Worm (Caenorhabditis elegans) whole organism, mixed stage, embryonic: ENCODE results near the gene nhr-4.

Experiments used
- M03D4.4 ChIP-seq: sonication (generic microtip); optimal IDR thresholded peaks from 2 replicates; lab custom pipeline; 2017; ENCODE audit warnings: mild to moderate bottlenecking, missing genetic modification characterization, missing compliant biosample characterization
- bed-3 ChIP-seq: fragments of 200-800 bp; sonication (Bioruptor generic); optimal IDR thresholded peaks from 3 replicates; lab custom pipeline; 2018; ENCODE audit warnings: mild to moderate bottlenecking, missing genetic modification characterization, moderate library complexity, missing compliant biosample characterization
- ceh-43 ChIP-seq: fragments of 200-800 bp; sonication (Bioruptor generic); optimal IDR thresholded peaks from 2 replicates; lab custom pipeline; 2018; ENCODE audit warnings: mild to moderate bottlenecking, missing genetic modification characterization, moderate library complexity, missing compliant biosample characterization
- ceh-83 ChIP-seq: fragments of 200-800 bp; sonication (Bioruptor generic); optimal IDR thresholded peaks from 2 replicates; lab custom pipeline; 2018; ENCODE audit warnings: mild to moderate bottlenecking, missing genetic modification characterization, missing compliant biosample characterization
- ces-1 ChIP-seq: fragments of 150-350 bp; optimal IDR thresholded peaks from 2 replicates; lab custom pipeline; 2014; ENCODE audit warnings: missing biosample characterization, missing genetic modification reagents, missing genetic modification characterization
- cnd-1 ChIP-seq: fragments of 200-800 bp; sonication (Bioruptor generic); optimal IDR thresholded peaks from 2 replicates; lab custom pipeline; 2018; ENCODE audit warnings: mild to moderate bottlenecking, missing genetic modification characterization, missing compliant biosample characterization
- elt-1 ChIP-seq: sonication (generic microtip); optimal IDR thresholded peaks from 2 replicates; lab custom pipeline; 2017; ENCODE audit warnings: missing genetic modification characterization, mild to moderate bottlenecking, missing compliant biosample characterization, antibody characterized with exemption, moderate library complexity, borderline replicate concordance; ENCODE audit not compliant: insufficient read depth
- elt-3 ChIP-seq: fragments of 150-350 bp; optimal IDR thresholded peaks from 2 replicates; lab custom pipeline; 2014; ENCODE audit warnings: missing biosample characterization, missing genetic modification characterization
- flh-1 ChIP-seq: fragments of 200-800 bp; sonication (Bioruptor generic); optimal IDR thresholded peaks from 2 replicates; lab custom pipeline; 2018; ENCODE audit warnings: mild to moderate bottlenecking, missing genetic modification characterization, moderate library complexity, missing compliant biosample characterization
- ham-2 ChIP-seq: fragments of 200-800 bp; sonication (Bioruptor generic); optimal IDR thresholded peaks from 2 replicates; lab custom pipeline; 2018; ENCODE audit warnings: mild to moderate bottlenecking, missing genetic modification characterization, missing compliant biosample characterization
- hlh-1 ChIP-seq: fragments of 150-350 bp; optimal IDR thresholded peaks from 2 replicates; lab custom pipeline; 2014; ENCODE audit warnings: missing biosample characterization, missing genetic modification reagents, missing genetic modification characterization
- lin-13 ChIP-seq: fragments of 150-350 bp; optimal IDR thresholded peaks from 2 replicates; lab custom pipeline; 2014; ENCODE audit warnings: missing biosample characterization, missing genetic modification characterization
- lin-32 ChIP-seq: fragments of 200-800 bp; sonication (Bioruptor generic); optimal IDR thresholded peaks from 2 replicates; lab custom pipeline; 2018; ENCODE audit warnings: mild to moderate bottlenecking, missing genetic modification characterization, missing compliant biosample characterization
- lsy-2 ChIP-seq: fragments of 150-350 bp; optimal IDR thresholded peaks from 2 replicates; lab custom pipeline; 2014; ENCODE audit warnings: missing biosample characterization, missing genetic modification characterization
- mab-5 ChIP-seq: fragments of 150-350 bp; optimal IDR thresholded peaks from 2 replicates; lab custom pipeline; 2014; ENCODE audit warnings: missing biosample characterization, missing genetic modification characterization
- mls-2 ChIP-seq: sonication (generic microtip); optimal IDR thresholded peaks from 2 replicates; lab custom pipeline; 2016; ENCODE audit warnings: mild to moderate bottlenecking, missing genetic modification characterization, moderate library complexity, missing compliant biosample characterization
- nhr-12 ChIP-seq: fragments of 150-350 bp; optimal IDR thresholded peaks from 2 replicates; lab custom pipeline; 2014; ENCODE audit warnings: missing biosample characterization, missing genetic modification characterization
- nhr-2 ChIP-seq: fragments of 150-350 bp; optimal IDR thresholded peaks from 2 replicates; lab custom pipeline; 2014; ENCODE audit warnings: missing biosample characterization, missing genetic modification characterization
- nhr-237 ChIP-seq: fragments of 150-350 bp; optimal IDR thresholded peaks from 2 replicates; lab custom pipeline; 2014; ENCODE audit warnings: missing biosample characterization, missing genetic modification characterization
- nhr-28 ChIP-seq: fragments of 150-350 bp; optimal IDR thresholded peaks from 2 replicates; lab custom pipeline; 2014; ENCODE audit warnings: missing biosample characterization, missing genetic modification characterization
- nhr-76 ChIP-seq: sonication (generic microtip); optimal IDR thresholded peaks from 2 replicates; lab custom pipeline; 2017; ENCODE audit warnings: missing biosample characterization, missing genetic modification characterization
- pha-4 ChIP-seq: fragments of 150-350 bp; optimal IDR thresholded peaks from 2 replicates; lab custom pipeline; 2018; ENCODE audit warnings: missing biosample characterization, missing genetic modification reagents, missing genetic modification characterization
- sem-2 ChIP-seq: fragments of 200-800 bp; sonication (Bioruptor generic); optimal IDR thresholded peaks from 2 replicates; lab custom pipeline; 2018; ENCODE audit warnings: mild to moderate bottlenecking, missing genetic modification characterization, missing compliant biosample characterization
- sptf-1 ChIP-seq: sonication (generic microtip); optimal IDR thresholded peaks from 2 replicates; lab custom pipeline; 2017; ENCODE audit warnings: mild to moderate bottlenecking, missing genetic modification characterization, moderate library complexity, missing compliant biosample characterization
- tbx-8 ChIP-seq: fragments of 200-800 bp; sonication (Bioruptor generic); optimal IDR thresholded peaks from 2 replicates; lab custom pipeline; 2018; ENCODE audit warnings: mild to moderate bottlenecking, missing genetic modification characterization, moderate library complexity, missing compliant biosample characterization
- unc-120 ChIP-seq: sonication (generic microtip); optimal IDR thresholded peaks from 2 replicates; lab custom pipeline; 2017; ENCODE audit warnings: missing genetic modification characterization, missing compliant biosample characterization; ENCODE audit not compliant: poor library complexity, severe bottlenecking
- unc-39 ChIP-seq: fragments of 150-350 bp; optimal IDR thresholded peaks from 2 replicates; lab custom pipeline; 2014; ENCODE audit warnings: missing biosample characterization, missing genetic modification characterization
- unc-62 ChIP-seq: fragments of 150-350 bp; optimal IDR thresholded peaks from 2 replicates; lab custom pipeline; 2014; ENCODE audit warnings: missing biosample characterization, missing genetic modification reagents, missing genetic modification characterization
- zip-8 ChIP-seq: fragments of 150-350 bp; optimal IDR thresholded peaks from 2 replicates; lab custom pipeline; 2014; ENCODE audit warnings: missing biosample characterization, missing genetic modification characterization

nhr-4 gene

ce11 chrIV:9898712-9899111 is 19.6 kb downstream of the nhr-4 start, which contains the start of gene tbc-3:
tbc-3 (plus strand) TSS chrIV:9899012.
- TF ChIP-seq sptf-1 (tag; lab: Kevin White, UChicago) = no peak
- TF ChIP-seq mls-2 (tag; lab: Kevin White, UChicago) = no peak
- no peak for TF ChIP-seq pha-4
- TF ChIP-seq nhr-2 (tag; lab: Kevin White, UChicago) = no peak
- TF ChIP-seq hlh-1 (tag; lab: Kevin White, UChicago) = no peak
- no peak for TF ChIP-seq lsy-2

ce11 chrIV:9899227-9899626 is 20.1 kb downstream of the nhr-4 start:
- TF ChIP-seq unc-120 (tag; lab: Kevin White, UChicago) = peak; percentile 3
- TF ChIP-seq lin-32 (GFP tag; lab: Kevin White, UChicago) = no peak
- no peak for TF ChIP-seq hlh-1 (tag; lab: Kevin White, UChicago)
- TF ChIP-seq ceh-83 (GFP tag; lab: Kevin White, UChicago) = no peak
- TF ChIP-seq lsy-2 = no peak
- TF ChIP-seq ces-1 (GFP tag; lab: Kevin White, UChicago) = peak; percentile 93
- no peak for TF ChIP-seq nhr-28 (tag; lab: Kevin White, UChicago)
- TF ChIP-seq, all 35 proteins: peak for 2

ce11 chrIV:9903608-9904007 is 24.5 kb downstream of the nhr-4 start, which contains the start of gene best-13:
best-13 (plus strand) TSS chrIV:9903908.
- TF ChIP-seq sem-2 (GFP tag; lab: Kevin White, UChicago) (no peak), nhr-76 (no peak), bed-3 (GFP tag; lab: Kevin White, UChicago) (no peak), ham-2 (GFP tag; lab: Kevin White, UChicago) (no peak), mls-2 (tag; lab: Kevin White, UChicago) (no peak), lin-13 (tag; lab: Kevin White, UChicago) (no peak), sptf-1 (tag; lab: Kevin White, UChicago) (no peak), unc-120 (tag; lab: Kevin White, UChicago) (no peak), lsy-2 (no peak)

- no peak for TF ChIP-seq mab-5
- peak; percentile 4 for TF ChIP-seq zip-8 (tag; lab: Kevin White, UChicago)
Measured at ce11 chrIV:9913064-9913463, 33.9 kb downstream of the nhr-4 start.

ce11 chrIV:9915128-9915527 is 36.0 kb downstream of the nhr-4 start:
- no peak for TF ChIP-seq nhr-237 (tag; lab: Kevin White, UChicago)
- TF ChIP-seq lin-13 (tag; lab: Kevin White, UChicago) = no peak
- TF ChIP-seq ceh-43 = no peak
- no peak for TF ChIP-seq elt-3
- no peak for TF ChIP-seq unc-39
- TF ChIP-seq nhr-76 = no peak
- TF ChIP-seq ces-1 (GFP tag; lab: Kevin White, UChicago) = no peak
- TF ChIP-seq mab-5 = no peak
- TF ChIP-seq ham-2 (GFP tag; lab: Kevin White, UChicago) = no peak
- no peak for TF ChIP-seq sptf-1 (tag; lab: Kevin White, UChicago)
- no peak for TF ChIP-seq lin-32 (GFP tag; lab: Kevin White, UChicago)
- TF ChIP-seq tbx-8 (GFP tag; lab: Kevin White, UChicago) = no peak
- no peak for TF ChIP-seq bed-3 (GFP tag; lab: Kevin White, UChicago)
- no peak for TF ChIP-seq nhr-12 (tag; lab: Kevin White, UChicago)
- no peak for TF ChIP-seq elt-1 (tag; lab: Kevin White, UChicago)
- TF ChIP-seq unc-62 (GFP tag; lab: Kevin White, UChicago) = no peak

- TF ChIP-seq unc-62 (GFP tag; lab: Kevin White, UChicago) (no peak), bed-3 (GFP tag; lab: Kevin White, UChicago) (no peak), ham-2 (GFP tag; lab: Kevin White, UChicago) (no peak), mls-2 (tag; lab: Kevin White, UChicago) (no peak), flh-1 (GFP tag; lab: Kevin White, UChicago) (no peak), cnd-1 (no peak), sem-2 (GFP tag; lab: Kevin White, UChicago) (no peak), M03D4.4 (tag; lab: Kevin White, UChicago) (no peak), pha-4 (no peak), nhr-76 (no peak), nhr-2 (tag; lab: Kevin White, UChicago) (no peak), lsy-2 (no peak)
- TF ChIP-seq, all 35 proteins: peak for 0
Measured at ce11 chrIV:9916224-9916623, 37.1 kb downstream of the nhr-4 start, which contains the start of gene bed-3. bed-3 (plus strand) TSS chrIV:9916524.
